Fruit fly (Drosophila melanogaster) whole organism, embryonic: ENCODE measurements around the gene CG31104.

Experiments
- Aef1 ChIP-seq: fragments of 200-800 bp; sonication (Bioruptor generic); IDR thresholded peaks from 3 replicates; pipeline ENCODE4 v1.3.6; 2022; ENCODE audit warnings: missing biosample characterization, missing genetic modification characterization
- C15 ChIP-seq: fragments of 200-800 bp; sonication (Bioruptor generic); IDR thresholded peaks from 3 replicates; pipeline ENCODE4 v1.3.6; 2022; ENCODE audit warnings: missing biosample characterization, missing genetic modification characterization
- CG13123 ChIP-seq: fragments of 200-800 bp; sonication (Bioruptor generic); optimal IDR thresholded peaks from 2 replicates; lab custom pipeline; 2016; ENCODE audit warnings: missing biosample characterization, missing genetic modification characterization
- CG14860 ChIP-seq: fragments of 200-800 bp; sonication (Bioruptor generic); IDR thresholded peaks from 3 replicates; pipeline ENCODE4 v1.3.6; 2022; ENCODE audit warnings: missing biosample characterization, missing genetic modification characterization; ENCODE audit not compliant: partially characterized antibody
- CG15073 ChIP-seq: fragments of 200-800 bp; sonication (Bioruptor generic); optimal IDR thresholded peaks from 2 replicates; lab custom pipeline; 2016; ENCODE audit warnings: missing biosample characterization, missing genetic modification characterization
- CG16863 ChIP-seq: fragments of 200-800 bp; sonication (Bioruptor generic); optimal IDR thresholded peaks from 3 replicates; lab custom pipeline; 2016; ENCODE audit warnings: missing biosample characterization, missing genetic modification characterization
- CG17359 ChIP-seq: fragments of 200-800 bp; sonication (Bioruptor generic); optimal IDR thresholded peaks from 3 replicates; lab custom pipeline; 2018; ENCODE audit warnings: missing biosample characterization, mild to moderate bottlenecking, missing genetic modification characterization, moderate library complexity
- CG17568 ChIP-seq: fragments of 200-800 bp; sonication (Bioruptor generic); optimal IDR thresholded peaks from 2 replicates; lab custom pipeline; 2018; ENCODE audit warnings: missing biosample characterization, mild to moderate bottlenecking, missing genetic modification characterization, moderate library complexity
- CG18011 ChIP-seq: fragments of 200-800 bp; sonication (Bioruptor generic); optimal IDR thresholded peaks from 2 replicates; lab custom pipeline; 2017; ENCODE audit warnings: missing biosample characterization, missing genetic modification characterization, mild to moderate bottlenecking, moderate library complexity, missing genotype
- CG18599 ChIP-seq: fragments of 200-800 bp; sonication (Bioruptor generic); optimal IDR thresholded peaks from 3 replicates; lab custom pipeline; 2017; ENCODE audit warnings: missing biosample characterization, missing genetic modification characterization, mild to moderate bottlenecking, moderate library complexity, missing genetic modification reagents
- CG18619 ChIP-seq: fragments of 200-800 bp; sonication (Bioruptor generic); optimal IDR thresholded peaks from 3 replicates; lab custom pipeline; 2017; ENCODE audit warnings: missing biosample characterization, mild to moderate bottlenecking, missing genetic modification characterization
- CG2129 ChIP-seq: fragments of 200-800 bp; sonication (Bioruptor generic); IDR thresholded peaks from 2 replicates; pipeline ENCODE4 v1.3.6; 2022; ENCODE audit warnings: missing biosample characterization, missing genetic modification characterization; ENCODE audit not compliant: partially characterized antibody
- CG31388 ChIP-seq: fragments of 200-800 bp; sonication (Bioruptor generic); optimal IDR thresholded peaks from 2 replicates; lab custom pipeline; 2016; ENCODE audit warnings: missing biosample characterization, missing genetic modification characterization
- CG3163 ChIP-seq: fragments of 200-800 bp; sonication (Bioruptor generic); optimal IDR thresholded peaks from 3 replicates; lab custom pipeline; 2016; ENCODE audit warnings: missing biosample characterization, missing genetic modification characterization
- CG33213 ChIP-seq: fragments of 200-800 bp; sonication (Bioruptor generic); optimal IDR thresholded peaks from 3 replicates; lab custom pipeline; 2016; ENCODE audit warnings: missing biosample characterization, missing genetic modification characterization
- CG3407 ChIP-seq: fragments of 200-800 bp; sonication (Bioruptor generic); optimal IDR thresholded peaks from 2 replicates; lab custom pipeline; 2018; ENCODE audit warnings: missing biosample characterization, mild to moderate bottlenecking, missing genetic modification characterization
- CG3838 ChIP-seq: fragments of 200-800 bp; sonication (Bioruptor generic); optimal IDR thresholded peaks from 3 replicates; lab custom pipeline; 2016; ENCODE audit warnings: missing biosample characterization, missing genetic modification characterization
- CG3847 ChIP-seq: fragments of 200-800 bp; sonication (Bioruptor generic); IDR thresholded peaks from 2 replicates; pipeline ENCODE4 v1.3.6; 2022; ENCODE audit warnings: missing biosample characterization, missing genetic modification characterization
- CG7357 ChIP-seq: fragments of 200-800 bp; sonication (Bioruptor generic); IDR thresholded peaks from 3 replicates; pipeline ENCODE4 v1.3.6; 2022; ENCODE audit warnings: missing biosample characterization, missing genetic modification characterization
- CG7372 ChIP-seq: fragments of 200-800 bp; sonication (Bioruptor generic); IDR thresholded peaks from 2 replicates; pipeline ENCODE4 v1.3.6; 2022; ENCODE audit warnings: missing biosample characterization, missing genetic modification characterization
- CG8765 ChIP-seq: fragments of 200-800 bp; sonication (Bioruptor generic); IDR thresholded peaks from 2 replicates; pipeline ENCODE4 v1.3.6; 2022; ENCODE audit warnings: missing biosample characterization, missing genetic modification characterization
- CG9727 ChIP-seq: fragments of 200-800 bp; sonication (Bioruptor generic); optimal IDR thresholded peaks from 3 replicates; lab custom pipeline; 2017; ENCODE audit warnings: missing biosample characterization, mild to moderate bottlenecking, missing genetic modification characterization
- Dad ChIP-seq: fragments of 200-800 bp; sonication (Bioruptor generic); optimal IDR thresholded peaks from 3 replicates; lab custom pipeline; 2016; ENCODE audit warnings: missing biosample characterization, missing genetic modification characterization
- Dp ChIP-seq: fragments of 200-800 bp; sonication (Bioruptor generic); optimal IDR thresholded peaks from 2 replicates; lab custom pipeline; 2018; ENCODE audit warnings: missing biosample characterization, mild to moderate bottlenecking, missing genetic modification characterization, moderate library complexity
- ERR ChIP-seq: fragments of 200-800 bp; sonication (Bioruptor generic); optimal IDR thresholded peaks from 2 replicates; lab custom pipeline; 2016; ENCODE audit warnings: missing biosample characterization, missing genetic modification characterization
- HLHmδ ChIP-seq: fragments of 200-800 bp; sonication (Bioruptor generic); optimal IDR thresholded peaks from 2 replicates; lab custom pipeline; 2018; ENCODE audit warnings: missing biosample characterization, mild to moderate bottlenecking, missing genetic modification characterization, moderate library complexity
- Hey ChIP-seq: fragments of 200-800 bp; sonication (Bioruptor generic); optimal IDR thresholded peaks from 3 replicates; lab custom pipeline; 2018; ENCODE audit warnings: missing biosample characterization, mild to moderate bottlenecking, missing genetic modification characterization
- Mes4 ChIP-seq: fragments of 200-800 bp; sonication (Bioruptor generic); optimal IDR thresholded peaks from 2 replicates; lab custom pipeline; 2016; ENCODE audit warnings: missing biosample characterization, missing genetic modification characterization
- NK7.1 ChIP-seq: fragments of 200-800 bp; sonication (Bioruptor generic); optimal IDR thresholded peaks from 3 replicates; lab custom pipeline; 2016; ENCODE audit warnings: missing biosample characterization, missing genetic modification characterization
- Nf-YA ChIP-seq: fragments of 200-800 bp; sonication (Bioruptor generic); IDR thresholded peaks from 2 replicates; pipeline ENCODE4 v1.3.6; 2022; ENCODE audit warnings: missing biosample characterization, missing genetic modification characterization
- Oaz ChIP-seq: fragments of 200-800 bp; sonication (Bioruptor generic); IDR thresholded peaks from 2 replicates; pipeline ENCODE4 v1.3.6; 2022; ENCODE audit warnings: missing biosample characterization, missing genetic modification characterization
- Optix ChIP-seq: fragments of 200-800 bp; sonication (Bioruptor generic); IDR thresholded peaks from 3 replicates; pipeline ENCODE4 v1.3.6; 2022; ENCODE audit warnings: missing biosample characterization, missing genetic modification characterization
- Ravus ChIP-seq: fragments of 200-800 bp; sonication (Bioruptor generic); IDR thresholded peaks from 2 replicates; pipeline ENCODE4 v1.3.6; 2022; ENCODE audit warnings: missing biosample characterization, missing genetic modification characterization
- Rfx ChIP-seq: fragments of 200-800 bp; sonication (Bioruptor generic); IDR thresholded peaks from 2 replicates; pipeline ENCODE4 v1.3.6; 2022; ENCODE audit warnings: missing biosample characterization, missing genetic modification characterization
- Sox102F ChIP-seq: fragments of 200-800 bp; sonication (Bioruptor generic); optimal IDR thresholded peaks from 2 replicates; lab custom pipeline; 2018; ENCODE audit warnings: missing biosample characterization, mild to moderate bottlenecking, missing genetic modification characterization, moderate library complexity
- Trl ChIP-seq, 3 experiments: fragments of >200 bp in 2 of 3; fragments of 200-800 bp in 1 of 3; sonication (Bioruptor generic) in 1 of 3; optimal IDR thresholded peaks; 2 replicates in 1 of 3; 3 replicates in 2 of 3; lab custom pipeline; 2016 to 2017; ENCODE audit warnings: missing biosample characterization in 1 of 3, missing genetic modification characterization in 1 of 3
- ara ChIP-seq: fragments of 200-800 bp; sonication (Bioruptor generic); IDR thresholded peaks from 2 replicates; pipeline ENCODE4 v1.3.6; 2022; ENCODE audit warnings: missing biosample characterization, missing genetic modification characterization
- chinmo ChIP-seq: fragments of 200-800 bp; sonication (Bioruptor generic); IDR thresholded peaks from 4 replicates; pipeline ENCODE4 v1.3.6; 2022; ENCODE audit warnings: missing biosample characterization, missing genetic modification characterization; ENCODE audit not compliant: partially characterized antibody
- dmrt99B ChIP-seq: fragments of 200-800 bp; sonication (Bioruptor generic); optimal IDR thresholded peaks from 2 replicates; lab custom pipeline; 2018; ENCODE audit warnings: missing biosample characterization, mild to moderate bottlenecking, missing genetic modification characterization, moderate library complexity
- ham ChIP-seq: fragments of 200-800 bp; sonication (Bioruptor generic); IDR thresholded peaks from 2 replicates; pipeline ENCODE4 v1.3.6; 2022; ENCODE audit warnings: missing biosample characterization, missing genetic modification characterization
- insv ChIP-seq, 2 experiments: fragments of 200-800 bp; sonication (Bioruptor generic); optimal IDR thresholded peaks; 3 replicates each; lab custom pipeline; 2016 to 2018; ENCODE audit warnings: missing biosample characterization in 2 of 2, missing genetic modification characterization in 2 of 2
- ken ChIP-seq: fragments of 200-800 bp; sonication (Bioruptor generic); IDR thresholded peaks from 3 replicates; pipeline ENCODE4 v1.3.6; 2022; ENCODE audit warnings: missing biosample characterization, missing genetic modification characterization
- lmd ChIP-seq: fragments of 200-800 bp; sonication (Bioruptor generic); IDR thresholded peaks from 2 replicates; pipeline ENCODE4 v1.3.6; 2022; ENCODE audit warnings: missing biosample characterization, missing genetic modification characterization
- p53 ChIP-seq: fragments of 200-800 bp; sonication (Bioruptor generic); optimal IDR thresholded peaks from 2 replicates; lab custom pipeline; 2016; ENCODE audit warnings: missing biosample characterization, missing genetic modification characterization
- peb ChIP-seq: fragments of 200-800 bp; sonication (Bioruptor generic); IDR thresholded peaks from 2 replicates; pipeline ENCODE4 v1.3.6; 2022; ENCODE audit warnings: missing biosample characterization, missing genetic modification characterization
- phol ChIP-seq: fragments of 200-800 bp; sonication (Bioruptor generic); optimal IDR thresholded peaks from 3 replicates; lab custom pipeline; 2018; ENCODE audit warnings: missing biosample characterization, mild to moderate bottlenecking, missing genetic modification characterization, moderate library complexity
- pzg ChIP-seq: fragments of 200-800 bp; sonication (Bioruptor generic); optimal IDR thresholded peaks from 3 replicates; lab custom pipeline; 2018; ENCODE audit warnings: missing biosample characterization, mild to moderate bottlenecking, missing genetic modification characterization, moderate library complexity
- scrt ChIP-seq: fragments of 200-800 bp; sonication (Bioruptor generic); optimal IDR thresholded peaks from 2 replicates; lab custom pipeline; 2018; ENCODE audit warnings: missing biosample characterization, mild to moderate bottlenecking, missing genetic modification characterization, moderate library complexity
- sd ChIP-seq: fragments of 200-800 bp; sonication (Bioruptor generic); optimal IDR thresholded peaks from 3 replicates; lab custom pipeline; 2018; ENCODE audit warnings: missing biosample characterization, mild to moderate bottlenecking, missing genetic modification characterization, moderate library complexity
- trh ChIP-seq: fragments of 200-800 bp; sonication (Bioruptor generic); optimal IDR thresholded peaks from 2 replicates; lab custom pipeline; 2016; ENCODE audit warnings: missing biosample characterization, missing genetic modification characterization
- zen ChIP-seq: fragments of 200-800 bp; sonication (Bioruptor generic); optimal IDR thresholded peaks from 3 replicates; lab custom pipeline; 2018; ENCODE audit warnings: missing biosample characterization, mild to moderate bottlenecking, missing genetic modification characterization, moderate library complexity

Gene CG31104

DNA sequence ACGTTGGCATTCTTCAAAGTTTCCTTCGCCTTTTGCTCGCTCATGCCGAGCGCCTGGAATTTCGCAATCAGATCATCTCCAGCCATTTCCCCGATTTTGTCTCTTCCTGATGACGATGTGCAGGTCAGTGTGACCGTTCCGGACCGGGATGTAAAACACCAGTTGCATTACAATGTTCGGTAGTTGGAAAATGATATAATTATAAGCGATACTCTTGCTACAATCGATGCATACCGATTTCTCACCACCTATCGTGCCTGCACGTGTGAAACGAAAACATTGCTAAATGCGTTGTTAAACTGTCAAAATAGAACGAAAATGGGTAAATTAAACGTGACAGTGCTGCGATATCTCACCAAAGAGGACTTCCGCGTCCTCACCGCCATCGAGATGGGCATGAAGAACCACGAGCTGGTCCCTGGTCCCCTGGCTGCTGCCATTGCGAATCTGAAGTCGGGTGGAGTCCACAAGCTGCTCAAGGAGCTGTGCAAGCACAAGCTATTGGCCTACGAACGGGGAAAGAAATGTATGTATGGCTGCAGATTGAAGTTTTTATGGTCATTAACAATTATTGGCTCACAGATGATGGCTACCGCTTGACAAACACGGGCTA is 19.6 kb upstream of the CG31104 start, which contains the start of the genes GlnRS and RIOK2 (continued):
- TF ChIP-seq peb (GFP tag; lab: Robert Waterston, UW): no peak
- no peak for TF ChIP-seq ham (GFP tag; lab: Robert Waterston, UW)
- TF ChIP-seq Rfx (GFP tag; lab: Robert Waterston, UW): peak; percentile 52
- TF ChIP-seq Mes4 (GFP tag; lab: Kevin White, UChicago): no peak
- no peak for TF ChIP-seq C15 (GFP tag; lab: Robert Waterston, UW)
- no peak for TF ChIP-seq CG3838 (GFP tag; lab: Kevin White, UChicago)
- no peak for TF ChIP-seq CG18599 (GFP tag; lab: Kevin White, UChicago)
- TF ChIP-seq Optix: no peak
- peak; percentile 95 for TF ChIP-seq scrt (GFP tag; lab: Kevin White, UChicago)
- peak; percentile 98 for TF ChIP-seq pzg (GFP tag; lab: Kevin White, UChicago)
- no peak for TF ChIP-seq CG18619
- TF ChIP-seq dmrt99B (tag; lab: Kevin White, UChicago): no peak
- no peak for TF ChIP-seq CG7372
- no peak for TF ChIP-seq Oaz
- TF ChIP-seq ken (GFP tag; lab: Robert Waterston, UW): no peak
- peak; percentile 32 for TF ChIP-seq p53
- no peak for TF ChIP-seq NK7.1 (GFP tag; lab: Kevin White, UChicago)
- peak; percentile 32 for TF ChIP-seq Dp (GFP tag; lab: Kevin White, UChicago)
- TF ChIP-seq CG33213 (GFP tag; lab: Kevin White, UChicago): peak; percentile 54
- TF ChIP-seq CG8765 (GFP tag; lab: Robert Waterston, UW): no peak
- peak; percentile 0 for TF ChIP-seq CG9727
- peak; percentile 100 for TF ChIP-seq chinmo (GFP tag; lab: Robert Waterston, UW)
- TF ChIP-seq Ravus (GFP tag; lab: Robert Waterston, UW): no peak
- no peak for TF ChIP-seq trh (GFP tag; lab: Kevin White, UChicago)
- TF ChIP-seq Sox102F (GFP tag; lab: Kevin White, UChicago): no peak
- TF ChIP-seq CG2129 (GFP tag; lab: Robert Waterston, UW): peak; percentile 87
- no peak for TF ChIP-seq Trl (optimal IDR thresholded peaks at IDR 0.05; lab: Kevin White, UChicago)
- no peak for TF ChIP-seq Trl (GFP tag; optimal IDR thresholded peaks at IDR 0.05; lab: Kevin White, UChicago)
- peak; percentile 66 for TF ChIP-seq sd
- TF ChIP-seq ara: no peak
- no peak for TF ChIP-seq CG17359 (tag; lab: Kevin White, UChicago)
- TF ChIP-seq CG15073 (GFP tag; lab: Kevin White, UChicago): no peak
- no peak for TF ChIP-seq CG13123 (GFP tag; lab: Kevin White, UChicago)
- no peak for TF ChIP-seq HLHmδ (GFP tag; lab: Kevin White, UChicago)
- TF ChIP-seq ERR (GFP tag; lab: Kevin White, UChicago): peak; percentile 35
- TF ChIP-seq CG17568: no peak
- peak; percentile 69 for TF ChIP-seq phol (tag; lab: Kevin White, UChicago)
- TF ChIP-seq CG14860: peak; percentile 85
- no peak for TF ChIP-seq lmd (GFP tag; lab: Robert Waterston, UW)
- no peak for TF ChIP-seq Hey (tag; lab: Kevin White, UChicago)
- TF ChIP-seq CG7357: peak; percentile 99
- no peak for TF ChIP-seq Aef1 (GFP tag; lab: Robert Waterston, UW)
- no peak for TF ChIP-seq Nf-YA (GFP tag; lab: Robert Waterston, UW)
- TF ChIP-seq CG31388: no peak
- peak; percentile 41 for TF ChIP-seq zen (tag; lab: Kevin White, UChicago)
- peak; percentile 45; the same call in 1 of the 2 replicates for TF ChIP-seq CG3847 (GFP tag; lab: Robert Waterston, UW)
- no peak for TF ChIP-seq CG18011 (GFP tag; lab: Kevin White, UChicago)
- TF ChIP-seq Dad (GFP tag; lab: Kevin White, UChicago): no peak
- no peak for TF ChIP-seq insv (GFP tag; optimal IDR thresholded peaks at IDR 0.05; lab: Kevin White, UChicago)
- TF ChIP-seq CG16863 (GFP tag; lab: Kevin White, UChicago): no peak
- no peak for TF ChIP-seq CG3407 (GFP tag; lab: Kevin White, UChicago)
- no peak for TF ChIP-seq CG3163 (GFP tag; lab: Kevin White, UChicago)
